Fruit fly (Drosophila melanogaster): ENCODE data around the gene CG13312.
A peak's percentile ranks its signal among the peaks of the same experiment; 100 is the strongest.

The CG13312 gene

dm6 chr3L:8765969-8766538, 41.0 kb downstream of the CG13312 start (continued):
- peak; percentile 42 for TF ChIP-seq CG7745 (tag; optimal IDR thresholded peaks at IDR 0.05)
- peak; percentile 91 for TF ChIP-seq CG6254 (GFP tag; optimal IDR thresholded peaks at IDR 0.05)
- peak; percentile 97 for TF ChIP-seq CG12155 (GFP tag; optimal IDR thresholded peaks at IDR 0.05)
- peak; percentile 98 for TF ChIP-seq CG9932 (GFP tag; IDR thresholded peaks at IDR 0.05)
- peak; percentile 89 for TF ChIP-seq kah (GFP tag; optimal IDR thresholded peaks at IDR 0.05)
- TF ChIP-seq Med (GFP tag), result peak; percentile 98
- peak; percentile 94 for TF ChIP-seq ems (GFP tag; optimal IDR thresholded peaks at IDR 0.05)
- TF ChIP-seq luna (GFP tag; optimal IDR thresholded peaks at IDR 0.05), result peak; percentile 70
- peak; percentile 92 for TF ChIP-seq CG8765 (GFP tag; IDR thresholded peaks at IDR 0.05)
- TF ChIP-seq nerfin-2 (GFP tag; IDR thresholded peaks at IDR 0.05; ENCODE audit: partially characterized antibody), result peak; percentile 63
- TF ChIP-seq Scr (GFP tag; IDR thresholded peaks at IDR 0.05; ENCODE audit: partially characterized antibody), result peak; percentile 44
- TF ChIP-seq bigmax (GFP tag; optimal IDR thresholded peaks at IDR 0.05), result no peak
- TF ChIP-seq CG4617 (GFP tag; optimal IDR thresholded peaks at IDR 0.05; ENCODE audit: borderline replicate concordance), result peak; percentile 97
- no peak; the same call in 1 of the 2 replicates for TF ChIP-seq tna (GFP tag; IDR thresholded peaks at IDR 0.05; ENCODE audit: partially characterized antibody)
- TF ChIP-seq CG9876 (GFP tag; optimal IDR thresholded peaks at IDR 0.05), result peak; percentile 95
- peak; percentile 91 for TF ChIP-seq Hey (tag; optimal IDR thresholded peaks at IDR 0.05)
- TF ChIP-seq mld (GFP tag; IDR thresholded peaks at IDR 0.05; ENCODE audit: partially characterized antibody), result peak; percentile 51; the same call in 1 of the 3 replicates
- TF ChIP-seq CG14441 (GFP tag; IDR thresholded peaks at IDR 0.05), result peak; percentile 98
- peak; percentile 73 for TF ChIP-seq Ets97D (GFP tag; optimal IDR thresholded peaks at IDR 0.05)
- peak; percentile 77 for TF ChIP-seq CG7928 (GFP tag; optimal IDR thresholded peaks at IDR 0.05)
- TF ChIP-seq Kr (GFP tag; optimal IDR thresholded peaks at IDR 0.05), result peak; percentile 74
- TF ChIP-seq CG16815 (GFP tag; optimal IDR thresholded peaks at IDR 0.05), result peak; percentile 99
- peak; percentile 98 for TF ChIP-seq jing (GFP tag; optimal IDR thresholded peaks at IDR 0.05)
- TF ChIP-seq YL-1 (GFP tag; optimal IDR thresholded peaks at IDR 0.05), result peak; percentile 92
- peak; percentile 91 for TF ChIP-seq NK7.1 (GFP tag; optimal IDR thresholded peaks at IDR 0.05)
- TF ChIP-seq grn (GFP tag; optimal IDR thresholded peaks at IDR 0.05), result peak; percentile 71
- peak; percentile 83 for TF ChIP-seq E2f2 (GFP tag; IDR thresholded peaks at IDR 0.05)
- TF ChIP-seq CG2129 (GFP tag; IDR thresholded peaks at IDR 0.05; ENCODE audit: partially characterized antibody), result no peak
- no peak for TF ChIP-seq pfk (GFP tag; optimal IDR thresholded peaks at IDR 0.05)
- TF ChIP-seq Sry-β (GFP tag; optimal IDR thresholded peaks at IDR 0.05), result peak; percentile 71
- peak; percentile 97 for TF ChIP-seq ci (GFP tag; IDR thresholded peaks at IDR 0.05)
- peak; percentile 95 for TF ChIP-seq CG2889 (GFP tag; IDR thresholded peaks at IDR 0.05)
- no peak for TF ChIP-seq cad (GFP tag; optimal IDR thresholded peaks at IDR 0.05)
- peak; percentile 65 for TF ChIP-seq sima (GFP tag; optimal IDR thresholded peaks at IDR 0.05)
- peak; percentile 99 for TF ChIP-seq Usf (GFP tag; optimal IDR thresholded peaks at IDR 0.05)
- TF ChIP-seq CG8944 (GFP tag; optimal IDR thresholded peaks at IDR 0.05), result peak; percentile 97
- peak; percentile 98 for TF ChIP-seq twi (tag; optimal IDR thresholded peaks at IDR 0.05)
- peak; percentile 95 for TF ChIP-seq CG17359 (tag; optimal IDR thresholded peaks at IDR 0.05)
- no peak for TF ChIP-seq hbn (GFP tag; IDR thresholded peaks at IDR 0.05; ENCODE audit: partially characterized antibody)
- peak; percentile 93 to 99 for TF ChIP-seq Pdp1 (GFP tag; optimal IDR thresholded peaks at IDR 0.05)
- peak; percentile 45 for TF ChIP-seq CG9797 (GFP tag; optimal IDR thresholded peaks at IDR 0.05)
- peak; percentile 97 for TF ChIP-seq CG2875 (GFP tag; optimal IDR thresholded peaks at IDR 0.05)
- TF ChIP-seq CG6813 (GFP tag; optimal IDR thresholded peaks at IDR 0.05), result peak; percentile 76
- TF ChIP-seq Elba2 (GFP tag; optimal IDR thresholded peaks at IDR 0.05), result peak; percentile 74
- TF ChIP-seq Ets65A (GFP tag), result peak; percentile 95
- TF ChIP-seq H15 (GFP tag; IDR thresholded peaks at IDR 0.05), result peak; percentile 97
- TF ChIP-seq slp2 (GFP tag; optimal IDR thresholded peaks at IDR 0.05), result peak; percentile 95
- TF ChIP-seq Stat92E (GFP tag; optimal IDR thresholded peaks at IDR 0.05), result peak in 1 of 3 experiments; percentile 93
- TF ChIP-seq CG2120 (GFP tag; optimal IDR thresholded peaks at IDR 0.05), result peak; percentile 99
